Worm (Caenorhabditis elegans): ENCODE results near the gene F10G7.9.

F10G7.9 gene

DNA sequence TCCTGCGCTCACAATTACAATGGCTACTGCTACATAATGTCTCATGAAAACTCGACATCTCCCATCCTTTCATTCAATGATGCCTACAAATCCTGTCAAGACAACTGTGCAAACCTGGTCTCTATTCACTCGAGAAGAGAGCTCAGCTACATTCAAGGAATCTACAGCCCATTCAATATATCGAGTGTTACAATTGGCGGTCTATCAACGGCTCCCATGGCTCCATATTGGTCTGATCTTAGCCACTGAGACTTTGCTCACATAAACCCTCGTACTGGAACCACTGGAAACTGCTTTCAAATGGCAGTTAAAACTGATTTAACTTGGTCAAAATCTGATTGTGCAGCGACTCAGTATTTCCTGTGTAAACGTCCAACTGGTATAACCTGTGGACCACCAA, 30.8 kb downstream of the F10G7.9 start, which contains the start of gene T05A7.3:
Gene T05A7.3 (plus strand): TSS at position 301 of the 400 bp plus-strand sequence.
- no peak for TF ChIP-seq nhr-111 (GFP tag; optimal IDR thresholded peaks at IDR 0.05)
- TF ChIP-seq unc-130 (GFP tag; optimal IDR thresholded peaks at IDR 0.05) = no peak
- no peak for TF ChIP-seq mxl-3 (GFP tag; optimal IDR thresholded peaks at IDR 0.05)
- TF ChIP-seq attf-4 (tag; optimal IDR thresholded peaks at IDR 0.05) = no peak
- TF ChIP-seq vab-7 (GFP tag; IDR thresholded peaks at IDR 0.05) = no peak
- TF ChIP-seq zfp-2 (tag; optimal IDR thresholded peaks at IDR 0.05) = no peak
- TF ChIP-seq fkh-10 (GFP tag; optimal IDR thresholded peaks at IDR 0.05) = no peak
- TF ChIP-seq dmd-9 (GFP tag; IDR thresholded peaks at IDR 0.05) = no peak
- no peak for TF ChIP-seq nhr-77 (tag; optimal IDR thresholded peaks at IDR 0.05)
- TF ChIP-seq unc-62 (GFP tag; optimal IDR thresholded peaks at IDR 0.05 in 1 of 2) = no peak
- TF ChIP-seq unc-62 (tag; optimal IDR thresholded peaks at IDR 0.05) = no peak

DNA sequence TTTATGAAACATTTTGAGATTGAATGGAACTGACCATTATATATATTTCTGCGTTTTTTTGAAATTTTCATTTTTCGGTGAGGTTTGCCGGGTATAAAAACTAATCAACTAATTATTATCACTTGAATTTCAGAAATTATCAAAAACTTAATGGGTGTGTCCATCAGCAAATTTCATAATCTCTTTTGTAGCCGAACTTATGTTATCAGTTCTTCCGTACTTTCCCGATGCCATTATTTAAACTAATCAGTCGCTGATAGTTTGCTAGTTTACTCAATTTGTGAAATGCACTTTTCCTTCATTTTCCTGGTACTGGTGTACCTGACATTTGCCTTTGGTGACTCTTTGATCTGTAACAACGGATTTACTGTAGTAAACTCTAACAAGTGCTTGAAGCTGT, 32.1 kb downstream of the F10G7.9 start:
- no peak for TF ChIP-seq zfp-2 (tag; optimal IDR thresholded peaks at IDR 0.05)
- TF ChIP-seq lir-3 (tag; optimal IDR thresholded peaks at IDR 0.05) = no peak
- peak; percentile 27 for TF ChIP-seq hlh-11 (tag; optimal IDR thresholded peaks at IDR 0.05)
- TF ChIP-seq ZK546.5 (tag; optimal IDR thresholded peaks at IDR 0.05) = no peak
- TF ChIP-seq spr-1 (tag; optimal IDR thresholded peaks at IDR 0.05) = no peak
- TF ChIP-seq lin-1 (GFP tag; IDR thresholded peaks at IDR 0.05) = 0 out of 2 replicates have a peak, but pooled peaks have one; percentile 42
- TF ChIP-seq dpl-1 (GFP tag; optimal IDR thresholded peaks at IDR 0.05) = no peak
- peak in 1 of 2 experiments; percentile 11 for TF ChIP-seq lsy-2 (tag; optimal IDR thresholded peaks at IDR 0.05)
- TF ChIP-seq R02D3.7 (tag; optimal IDR thresholded peaks at IDR 0.05) = no peak
- TF ChIP-seq egl-27 (tag; optimal IDR thresholded peaks at IDR 0.05) = no peak
- TF ChIP-seq zip-2 (tag; optimal IDR thresholded peaks at IDR 0.05) = no peak
- no peak for TF ChIP-seq zag-1 (tag; optimal IDR thresholded peaks at IDR 0.05)
- no peak for TF ChIP-seq nhr-41 (GFP tag; IDR thresholded peaks at IDR 0.05)
- no peak for TF ChIP-seq ama-1 (optimal IDR thresholded peaks at IDR 0.05)
- TF ChIP-seq nhr-48 (tag; optimal IDR thresholded peaks at IDR 0.05) = peak; percentile 21
- TF ChIP-seq mdl-1 (tag; optimal IDR thresholded peaks at IDR 0.05) = no peak
- peak; percentile 45 for TF ChIP-seq nhr-77 (tag; optimal IDR thresholded peaks at IDR 0.05)
- no peak for TF ChIP-seq Y75B8A.6 (GFP tag; IDR thresholded peaks at IDR 0.05)
- TF ChIP-seq daf-16 (GFP tag; optimal IDR thresholded peaks at IDR 0.05) = no peak
- peak; percentile 66 for TF ChIP-seq daf-16 (tag; optimal IDR thresholded peaks at IDR 0.05)
- no peak for TF ChIP-seq T20F7.1 (GFP tag; optimal IDR thresholded peaks at IDR 0.05)
- peak; percentile 84 for TF ChIP-seq nhr-28 (tag; optimal IDR thresholded peaks at IDR 0.05)
- no peak for TF ChIP-seq nhr-10 (tag; optimal IDR thresholded peaks at IDR 0.05)
- TF ChIP-seq egl-43 (GFP tag; IDR thresholded peaks at IDR 0.05) = no peak
- TF ChIP-seq snpc-1.2 (GFP tag; IDR thresholded peaks at IDR 0.05) = no peak
- TF ChIP-seq dmd-6 (GFP tag; IDR thresholded peaks at IDR 0.05) = peak; percentile 70
- no peak for TF ChIP-seq lin-15B (tag; optimal IDR thresholded peaks at IDR 0.05)
- no peak for TF ChIP-seq hlh-30 (tag; optimal IDR thresholded peaks at IDR 0.05; ENCODE audit: insufficient read depth)
- peak; percentile 98 for TF ChIP-seq pqm-1 (tag; optimal IDR thresholded peaks at IDR 0.05)

DNA sequence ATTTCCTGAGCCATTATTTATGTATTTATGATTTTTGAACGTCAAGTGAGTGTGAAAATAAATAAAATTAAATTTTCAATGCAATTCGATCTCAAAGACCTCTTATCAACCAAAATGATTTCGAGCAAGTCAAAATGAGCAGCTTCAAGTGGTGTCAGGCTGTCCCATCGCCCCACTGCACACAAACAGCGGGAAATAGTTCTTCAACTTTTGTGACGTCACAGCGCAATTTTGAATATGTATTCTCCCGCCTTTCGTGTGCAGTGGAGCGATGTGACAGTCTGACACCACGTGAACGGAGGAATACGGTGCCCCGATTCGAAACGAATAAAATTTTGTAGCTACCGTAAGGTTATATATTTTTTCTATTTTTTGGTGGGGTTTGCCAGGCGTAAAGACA, 32.6 kb downstream of the F10G7.9 start:
- TF ChIP-seq pqm-1 (tag; optimal IDR thresholded peaks at IDR 0.05) (no peak), duxl-1 (tag; optimal IDR thresholded peaks at IDR 0.05; ENCODE audit: poor library complexity) (no peak), mdl-1 (tag; optimal IDR thresholded peaks at IDR 0.05) (no peak), ztf-11 (tag; optimal IDR thresholded peaks at IDR 0.05) (no peak), ceh-28 (tag; optimal IDR thresholded peaks at IDR 0.05) (no peak), fkh-10 (GFP tag; optimal IDR thresholded peaks at IDR 0.05) (no peak), dmd-6 (GFP tag; IDR thresholded peaks at IDR 0.05) (no peak), nhr-48 (tag; optimal IDR thresholded peaks at IDR 0.05) (no peak), nhr-42 (GFP tag; IDR thresholded peaks at IDR 0.05) (no peak), madf-5 (GFP tag; IDR thresholded peaks at IDR 0.05) (no peak), hmg-1.1 (GFP tag; IDR thresholded peaks at IDR 0.05) (no peak)

All from whole organism, L4 larva.